Worm (Caenorhabditis elegans): ENCODE data around the gene mltn-5.

- TF ChIP-seq ets-7 (tag; optimal IDR thresholded peaks at IDR 0.05) (no peak), scrt-1 (GFP tag; IDR thresholded peaks at IDR 0.05) (no peak), F13C5.2 (tag; optimal IDR thresholded peaks at IDR 0.05) (no peak), tra-4 (tag; optimal IDR thresholded peaks at IDR 0.05) (no peak), ama-1 (optimal IDR thresholded peaks at IDR 0.05) (no peak), flt-1 (GFP tag; IDR thresholded peaks at IDR 0.05) (no peak), tbx-37 (GFP tag; conservative IDR thresholded peaks at IDR 0.05) (no peak)
Observed at ce11 chrII:13954077-13954476, 29.1 kb downstream of the mltn-5 start.
